Fruit fly (Drosophila melanogaster): ENCODE results near the gene CG10588.

Gene CG10588

DNA sequence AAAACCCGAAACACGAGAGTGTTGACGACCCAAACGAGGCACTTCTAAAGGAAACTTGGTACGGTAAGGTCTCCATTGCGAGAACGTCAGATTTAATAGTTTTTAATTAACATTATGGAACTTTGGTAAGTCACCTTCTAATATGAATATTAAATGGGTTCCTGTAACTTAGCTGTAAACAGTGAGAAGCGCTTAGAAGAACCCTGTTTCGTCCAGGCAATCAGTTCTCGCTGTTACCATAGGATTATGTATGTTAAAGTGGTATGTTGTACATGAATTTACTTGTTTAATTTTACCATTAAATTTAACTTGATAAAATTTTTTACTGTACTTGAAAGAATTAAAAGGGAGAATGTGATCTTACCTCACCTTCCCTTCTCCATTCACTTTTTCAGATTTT is 34.9 kb upstream of the CG10588 start (continued):
- TF ChIP-seq tgo (GFP tag; IDR thresholded peaks at IDR 0.05) (no peak), luna (GFP tag; optimal IDR thresholded peaks at IDR 0.05) (no peak), ind (GFP tag; optimal IDR thresholded peaks at IDR 0.05) (no peak), tna (GFP tag; IDR thresholded peaks at IDR 0.05; ENCODE audit: partially characterized antibody) (no peak), Adf1 (GFP tag; IDR thresholded peaks at IDR 0.05) (no peak), Taf1 (GFP tag; IDR thresholded peaks at IDR 0.05) (no peak), ham (GFP tag; IDR thresholded peaks at IDR 0.05) (no peak), CG10147 (GFP tag; optimal IDR thresholded peaks at IDR 0.05) (no peak), pzg (GFP tag; optimal IDR thresholded peaks at IDR 0.05) (no peak), pb (GFP tag; optimal IDR thresholded peaks at IDR 0.05) (no peak), CG4854 (GFP tag; optimal IDR thresholded peaks at IDR 0.05) (no peak), CkIIα-i1 (GFP tag; IDR thresholded peaks at IDR 0.05) (no peak), knrl (GFP tag; IDR thresholded peaks at IDR 0.05; ENCODE audit: partially characterized antibody) (no peak), CG4328 (GFP tag; optimal IDR thresholded peaks at IDR 0.05) (no peak), unc-4 (GFP tag; IDR thresholded peaks at IDR 0.05; ENCODE audit: partially characterized antibody) (no peak), CG13424 (tag; optimal IDR thresholded peaks at IDR 0.05) (no peak), otp (GFP tag; IDR thresholded peaks at IDR 0.05) (no peak), dan (GFP tag; IDR thresholded peaks at IDR 0.05) (no peak), Fer2 (tag; optimal IDR thresholded peaks at IDR 0.05) (no peak), CG8765 (GFP tag; IDR thresholded peaks at IDR 0.05) (no peak), HHEX (GFP tag; optimal IDR thresholded peaks at IDR 0.05) (no peak), Ssrp (tag; optimal IDR thresholded peaks at IDR 0.05) (peak; percentile 27), CG1602 (GFP tag; optimal IDR thresholded peaks at IDR 0.05) (peak; percentile 5), CG17328 (GFP tag; IDR thresholded peaks at IDR 0.05) (no peak), Aef1 (GFP tag; IDR thresholded peaks at IDR 0.05) (no peak), phol (tag; optimal IDR thresholded peaks at IDR 0.05) (peak; percentile 41), unpg (GFP tag; optimal IDR thresholded peaks at IDR 0.05) (peak; percentile 3), CG9797 (GFP tag; optimal IDR thresholded peaks at IDR 0.05) (no peak), Deaf1 (tag; optimal IDR thresholded peaks at IDR 0.05) (no peak), CG5245 (GFP tag; optimal IDR thresholded peaks at IDR 0.05) (no peak), CHES-1-like (GFP tag; optimal IDR thresholded peaks at IDR 0.05) (no peak), CG11560 (tag; IDR thresholded peaks at IDR 0.05) (no peak), Tbp (GFP tag; optimal IDR thresholded peaks at IDR 0.05) (no peak), CG16815 (GFP tag; optimal IDR thresholded peaks at IDR 0.05) (no peak), br (optimal IDR thresholded peaks at IDR 0.05) (no peak), dmrt11E (tag; optimal IDR thresholded peaks at IDR 0.05) (peak; percentile 25), Lpt (GFP tag; optimal IDR thresholded peaks at IDR 0.05) (no peak), CG8944 (GFP tag; optimal IDR thresholded peaks at IDR 0.05) (no peak), tll (GFP tag; optimal IDR thresholded peaks at IDR 0.05) (no peak), CG11504 (tag; optimal IDR thresholded peaks at IDR 0.05) (peak; percentile 22), gsb-n (tag; optimal IDR thresholded peaks at IDR 0.05) (no peak), eve (GFP tag; optimal IDR thresholded peaks at IDR 0.05) (peak in 1 of 2 experiments; percentile 48), CG8359 (GFP tag; optimal IDR thresholded peaks at IDR 0.05; ENCODE audit: borderline replicate concordance) (no peak), CG12659 (GFP tag; optimal IDR thresholded peaks at IDR 0.05) (no peak), CG42726 (GFP tag; IDR thresholded peaks at IDR 0.05; ENCODE audit: partially characterized antibody) (no peak), NfI (GFP tag; optimal IDR thresholded peaks at IDR 0.05) (peak; percentile 19), hkb (optimal IDR thresholded peaks at IDR 0.05) (no peak), hkb (GFP tag; IDR thresholded peaks at IDR 0.05) (no peak), dimm (GFP tag; IDR thresholded peaks at IDR 0.05) (no peak), ken (GFP tag; IDR thresholded peaks at IDR 0.05) (no peak), Asciz (GFP tag; optimal IDR thresholded peaks at IDR 0.05) (no peak), Hmx (GFP tag; optimal IDR thresholded peaks at IDR 0.05) (no peak)

Data from whole organism, embryonic.